Fruit fly (Drosophila melanogaster) whole organism, embryonic: ENCODE data around the gene CG32686.

ENCODE experiments used
- Asciz ChIP-seq: fragments of 200-800 bp; sonication (Bioruptor generic); optimal IDR thresholded peaks from 2 replicates; lab custom pipeline; 2017; ENCODE audit warnings: missing biosample characterization, mild to moderate bottlenecking, missing genetic modification characterization, missing genetic modification reagents
- B-H1 ChIP-seq: fragments of 200-800 bp; sonication (Bioruptor generic); IDR thresholded peaks from 3 replicates; pipeline ENCODE4 v1.3.6; 2022; ENCODE audit warnings: missing biosample characterization, missing genetic modification characterization
- Bdp1 ChIP-seq: fragments of 200-800 bp; sonication (Bioruptor generic); optimal IDR thresholded peaks from 3 replicates; lab custom pipeline; 2016; ENCODE audit warnings: missing biosample characterization, missing genetic modification characterization
- Blimp-1 ChIP-seq: fragments of 200-800 bp; sonication (Bioruptor generic); optimal IDR thresholded peaks from 3 replicates; lab custom pipeline; 2018; ENCODE audit warnings: missing biosample characterization, missing genetic modification characterization, mild to moderate bottlenecking, moderate library complexity, missing genetic modification reagents
- Bteb2 ChIP-seq: fragments of 200-800 bp; sonication (Bioruptor generic); optimal IDR thresholded peaks from 2 replicates; lab custom pipeline; 2016; ENCODE audit warnings: missing biosample characterization, missing genetic modification characterization
- CG11093 ChIP-seq: fragments of 200-800 bp; sonication (Bioruptor generic); IDR thresholded peaks from 3 replicates; pipeline ENCODE4 v1.3.6; 2022; ENCODE audit warnings: missing biosample characterization, missing genetic modification characterization
- CG11247 ChIP-seq: fragments of 200-800 bp; sonication (Bioruptor generic); IDR thresholded peaks from 2 replicates; pipeline ENCODE4 v1.3.6; 2022; ENCODE audit warnings: missing biosample characterization, missing genetic modification characterization
- CG11723 ChIP-seq: fragments of 200-800 bp; sonication (Bioruptor generic); optimal IDR thresholded peaks from 2 replicates; lab custom pipeline; 2017; ENCODE audit warnings: missing biosample characterization, mild to moderate bottlenecking, missing genetic modification characterization
- CG14014 ChIP-seq: fragments of 200-800 bp; sonication (Bioruptor generic); IDR thresholded peaks from 2 replicates; pipeline ENCODE4 v1.3.6; 2022; ENCODE audit warnings: missing biosample characterization, missing genetic modification characterization
- CG15269 ChIP-seq: fragments of 200-800 bp; sonication (Bioruptor generic); optimal IDR thresholded peaks from 2 replicates; lab custom pipeline; 2018; ENCODE audit warnings: missing biosample characterization, mild to moderate bottlenecking, missing genetic modification characterization, moderate library complexity
- CG15696 ChIP-seq: fragments of 200-800 bp; sonication (Bioruptor generic); optimal IDR thresholded peaks from 2 replicates; lab custom pipeline; 2019; ENCODE audit warnings: missing biosample characterization, mild to moderate bottlenecking, missing genetic modification characterization, moderate library complexity
- CG17829 ChIP-seq: fragments of 200-800 bp; optimal IDR thresholded peaks from 2 replicates; lab custom pipeline; 2019; ENCODE audit warnings: missing biosample characterization, mild to moderate bottlenecking, missing genetic modification characterization, moderate library complexity
- CG1832 ChIP-seq: fragments of 200-800 bp; sonication (Bioruptor generic); optimal IDR thresholded peaks from 2 replicates; lab custom pipeline; 2017; ENCODE audit warnings: missing biosample characterization, mild to moderate bottlenecking, missing genetic modification characterization, inconsistent platforms
- CG2199 ChIP-seq: fragments of 200-800 bp; sonication (Bioruptor generic); IDR thresholded peaks from 3 replicates; pipeline ENCODE4 v1.3.6; 2022; ENCODE audit warnings: missing biosample characterization, missing genetic modification characterization
- CG31441 ChIP-seq: fragments of 200-800 bp; sonication (Bioruptor generic); IDR thresholded peaks from 2 replicates; pipeline ENCODE4 v1.3.6; 2022; ENCODE audit warnings: missing biosample characterization, missing genetic modification characterization
- CG33557 ChIP-seq: fragments of 200-800 bp; sonication (Bioruptor generic); optimal IDR thresholded peaks from 2 replicates; lab custom pipeline; 2019; ENCODE audit warnings: missing biosample characterization, mild to moderate bottlenecking, missing genetic modification characterization, moderate library complexity
- CG34422 ChIP-seq: fragments of 200-800 bp; sonication (Bioruptor generic); IDR thresholded peaks from 3 replicates; pipeline ENCODE4 v1.3.6; 2022; ENCODE audit warnings: missing biosample characterization, missing genetic modification characterization
- CG4282 ChIP-seq: fragments of 200-800 bp; sonication (Bioruptor generic); optimal IDR thresholded peaks from 2 replicates; lab custom pipeline; 2016; ENCODE audit warnings: missing biosample characterization, missing genetic modification characterization
- CG6254 ChIP-seq: fragments of 200-800 bp; sonication (Bioruptor generic); optimal IDR thresholded peaks from 3 replicates; lab custom pipeline; 2017; ENCODE audit warnings: mild to moderate bottlenecking, missing biosample characterization, missing genetic modification reagents, missing genetic modification characterization
- CG6654 ChIP-seq: fragments of 200-800 bp; sonication (Bioruptor generic); optimal IDR thresholded peaks from 2 replicates; lab custom pipeline; 2017; ENCODE audit warnings: missing biosample characterization, mild to moderate bottlenecking, missing genetic modification characterization
- CG7556 ChIP-seq: fragments of 200-800 bp; sonication (Bioruptor generic); optimal IDR thresholded peaks from 2 replicates; lab custom pipeline; 2017; ENCODE audit warnings: missing biosample characterization, mild to moderate bottlenecking, missing genetic modification characterization
- CG7745 ChIP-seq: fragments of 200-800 bp; sonication (Bioruptor generic); optimal IDR thresholded peaks from 2 replicates; lab custom pipeline; 2018; ENCODE audit warnings: missing biosample characterization, mild to moderate bottlenecking, missing genetic modification characterization, moderate library complexity
- CG7963 ChIP-seq: fragments of 200-800 bp; sonication (Bioruptor generic); IDR thresholded peaks from 3 replicates; pipeline ENCODE4 v1.3.6; 2022; ENCODE audit warnings: missing biosample characterization, missing genetic modification characterization; ENCODE audit not compliant: partially characterized antibody
- CG8765 ChIP-seq: fragments of 200-800 bp; sonication (Bioruptor generic); IDR thresholded peaks from 2 replicates; pipeline ENCODE4 v1.3.6; 2022; ENCODE audit warnings: missing biosample characterization, missing genetic modification characterization
- D19B ChIP-seq: fragments of 200-800 bp; sonication (Bioruptor generic); optimal IDR thresholded peaks from 2 replicates; lab custom pipeline; 2017; ENCODE audit warnings: missing biosample characterization, mild to moderate bottlenecking, missing genetic modification characterization
- Dad ChIP-seq: fragments of 200-800 bp; sonication (Bioruptor generic); optimal IDR thresholded peaks from 3 replicates; lab custom pipeline; 2016; ENCODE audit warnings: missing biosample characterization, missing genetic modification characterization
- Dref ChIP-seq: fragments of 200-800 bp; sonication (Bioruptor generic); IDR thresholded peaks from 2 replicates; pipeline ENCODE4 v1.3.6; 2022; ENCODE audit warnings: missing biosample characterization, missing genetic modification characterization
- Drgx ChIP-seq: fragments of 200-800 bp; sonication (Bioruptor generic); IDR thresholded peaks from 2 replicates; pipeline ENCODE4 v1.3.6; 2022; ENCODE audit warnings: missing biosample characterization, missing genetic modification characterization
- Fer3 ChIP-seq: fragments of 200-800 bp; sonication (Bioruptor generic); optimal IDR thresholded peaks from 2 replicates; lab custom pipeline; 2018; ENCODE audit warnings: missing biosample characterization, mild to moderate bottlenecking, missing genetic modification characterization, moderate library complexity
- HLH3B ChIP-seq: fragments of 200-800 bp; sonication (Bioruptor generic); IDR thresholded peaks from 2 replicates; pipeline ENCODE4 v1.3.6; 2022; ENCODE audit warnings: missing biosample characterization, missing genetic modification characterization
- Hand ChIP-seq: fragments of 200-800 bp; sonication (Bioruptor generic); optimal IDR thresholded peaks from 2 replicates; lab custom pipeline; 2017; ENCODE audit warnings: mild to moderate bottlenecking, missing biosample characterization, missing genetic modification reagents, missing genetic modification characterization
- Hey ChIP-seq: fragments of 200-800 bp; sonication (Bioruptor generic); optimal IDR thresholded peaks from 3 replicates; lab custom pipeline; 2018; ENCODE audit warnings: missing biosample characterization, mild to moderate bottlenecking, missing genetic modification characterization
- Med ChIP-seq: fragments of 200-800 bp; sonication (Bioruptor generic); peaks from one replicate; lab custom pipeline; 2016; ENCODE audit warnings: missing biosample characterization, missing genetic modification characterization, mild to moderate bottlenecking, inconsistent platforms, moderate library complexity
- NFAT ChIP-seq: fragments of 200-800 bp; sonication (Bioruptor generic); IDR thresholded peaks from 2 replicates; pipeline ENCODE4 v1.3.6; 2022; ENCODE audit warnings: missing biosample characterization, missing genetic modification characterization
- Poxn ChIP-seq: fragments of 200-800 bp; sonication (Bioruptor generic); IDR thresholded peaks from 2 replicates; pipeline ENCODE4 v1.3.6; 2022; ENCODE audit warnings: missing biosample characterization, missing genetic modification characterization
- Sox102F ChIP-seq: fragments of 200-800 bp; sonication (Bioruptor generic); optimal IDR thresholded peaks from 2 replicates; lab custom pipeline; 2018; ENCODE audit warnings: missing biosample characterization, mild to moderate bottlenecking, missing genetic modification characterization, moderate library complexity
- al ChIP-seq: fragments of 200-800 bp; sonication (Bioruptor generic); IDR thresholded peaks from 2 replicates; pipeline ENCODE4 v1.3.6; 2022; ENCODE audit warnings: missing biosample characterization, missing genetic modification characterization
- ap ChIP-seq: fragments of 200-800 bp; sonication (Bioruptor generic); IDR thresholded peaks from 2 replicates; pipeline ENCODE4 v1.3.6; 2022; ENCODE audit warnings: missing biosample characterization, missing genetic modification characterization
- ase ChIP-seq: fragments of 200-800 bp; sonication (Bioruptor generic); IDR thresholded peaks from 3 replicates; pipeline ENCODE4 v1.3.6; 2022; ENCODE audit warnings: missing biosample characterization, missing genetic modification characterization
- cad ChIP-seq: fragments of >200 bp; optimal IDR thresholded peaks from 2 replicates; lab custom pipeline; 2017; ENCODE audit warnings: missing biosample characterization, missing genetic modification characterization
- ci ChIP-seq: fragments of 200-800 bp; sonication (Bioruptor generic); IDR thresholded peaks from 3 replicates; pipeline ENCODE4 v1.3.6; 2022; ENCODE audit warnings: missing biosample characterization, missing genetic modification characterization
- dati ChIP-seq: fragments of 200-800 bp; sonication (Bioruptor generic); IDR thresholded peaks from 2 replicates; pipeline ENCODE4 v1.3.6; 2022; ENCODE audit warnings: missing biosample characterization, missing genetic modification characterization
- dmrt99B ChIP-seq: fragments of 200-800 bp; sonication (Bioruptor generic); optimal IDR thresholded peaks from 2 replicates; lab custom pipeline; 2018; ENCODE audit warnings: missing biosample characterization, mild to moderate bottlenecking, missing genetic modification characterization, moderate library complexity
- ems ChIP-seq: fragments of 200-800 bp; sonication (Bioruptor generic); optimal IDR thresholded peaks from 3 replicates; lab custom pipeline; 2016; ENCODE audit warnings: missing biosample characterization, missing genetic modification characterization
- esg ChIP-seq: fragments of 200-800 bp; sonication (Bioruptor generic); conservative IDR thresholded peaks from 2 replicates; pipeline ENCODE4 v1.3.6; 2022; ENCODE audit warnings: missing biosample characterization, missing genetic modification characterization
- gfzf ChIP-seq: fragments of 200-800 bp; sonication (Bioruptor generic); optimal IDR thresholded peaks from 2 replicates; lab custom pipeline; 2016; ENCODE audit warnings: missing biosample characterization, mild to moderate bottlenecking, missing genetic modification characterization, moderate library complexity
- gro ChIP-seq: fragments of 200-800 bp; sonication (Bioruptor generic); optimal IDR thresholded peaks from 2 replicates; lab custom pipeline; 2016; ENCODE audit warnings: missing biosample characterization, missing genetic modification characterization
- ken ChIP-seq: fragments of 200-800 bp; sonication (Bioruptor generic); IDR thresholded peaks from 3 replicates; pipeline ENCODE4 v1.3.6; 2022; ENCODE audit warnings: missing biosample characterization, missing genetic modification characterization
- lbe ChIP-seq: fragments of 200-800 bp; sonication (Bioruptor generic); optimal IDR thresholded peaks from 2 replicates; lab custom pipeline; 2016; ENCODE audit warnings: missing biosample characterization, mild to moderate bottlenecking, missing genetic modification characterization
- nom ChIP-seq: fragments of 200-800 bp; sonication (Bioruptor generic); optimal IDR thresholded peaks from 2 replicates; lab custom pipeline; 2017; ENCODE audit warnings: missing biosample characterization, missing genetic modification characterization, mild to moderate bottlenecking, moderate library complexity, missing genetic modification reagents
- odd ChIP-seq: fragments of 200-800 bp; sonication (Bioruptor generic); optimal IDR thresholded peaks from 2 replicates; lab custom pipeline; 2017; ENCODE audit warnings: missing biosample characterization, mild to moderate bottlenecking, missing genetic modification characterization

CG32686 gene

dm6 chrX:10397514-10398133 is 22.5 kb upstream of the CG32686 start (continued):
- TF ChIP-seq Fer3 (tag; lab: Kevin White, UChicago) (peak; percentile 14), esg (no peak; the same call in 1 of the 2 replicates), CG4282 (GFP tag; lab: Kevin White, UChicago) (no peak), Hey (tag; lab: Kevin White, UChicago) (no peak), ase (no peak), CG17829 (no peak), CG15269 (peak; percentile 45), Bteb2 (GFP tag; lab: Kevin White, UChicago) (no peak), CG34422 (GFP tag; lab: Robert Waterston, UW) (0 out of 3 replicates have a peak, but pooled peaks have one; percentile 41), ci (GFP tag; lab: Robert Waterston, UW) (0 out of 3 replicates have a peak, but pooled peaks have one; percentile 26), ken (no peak), CG1832 (GFP tag; lab: Kevin White, UChicago) (no peak), Drgx (GFP tag; lab: Robert Waterston, UW) (no peak), CG7745 (tag; lab: Kevin White, UChicago) (no peak), ems (GFP tag; lab: Kevin White, UChicago) (no peak), Sox102F (peak; percentile 20), gfzf (GFP tag; lab: Kevin White, UChicago) (no peak), dmrt99B (tag; lab: Kevin White, UChicago) (peak; percentile 63), Poxn (GFP tag; lab: Robert Waterston, UW) (no peak), CG15696 (tag; lab: Kevin White, UChicago) (no peak), CG2199 (GFP tag; lab: Robert Waterston, UW) (no peak), dati (GFP tag; lab: Robert Waterston, UW) (no peak), cad (GFP tag; lab: Kevin White, UChicago) (no peak), NFAT (GFP tag; lab: Robert Waterston, UW) (no peak), Asciz (GFP tag; lab: Kevin White, UChicago) (no peak), al (GFP tag; lab: Robert Waterston, UW) (peak; percentile 42; the same call in 1 of the 2 replicates), CG6254 (GFP tag; lab: Kevin White, UChicago) (no peak), HLH3B (GFP tag; lab: Robert Waterston, UW) (no peak), CG11247 (GFP tag; lab: Robert Waterston, UW) (0 out of 2 replicates have a peak, but pooled peaks have one; percentile 23), ap (GFP tag; lab: Robert Waterston, UW) (no peak), lbe (no peak), CG11723 (GFP tag; lab: Kevin White, UChicago) (no peak), CG11093 (no peak), D19B (GFP tag; lab: Kevin White, UChicago) (peak; percentile 65), CG7963 (GFP tag; lab: Robert Waterston, UW) (no peak), odd (no peak), CG7556 (peak; percentile 32), nom (GFP tag; lab: Kevin White, UChicago) (no peak), Hand (no peak), Dref (no peak), Blimp-1 (GFP tag; lab: Kevin White, UChicago) (no peak), Med (GFP tag; lab: Kevin White, UChicago) (peak; percentile 31), B-H1 (GFP tag; lab: Robert Waterston, UW) (no peak; the same call in 2 of the 3 replicates), Bdp1 (GFP tag; lab: Kevin White, UChicago) (no peak), gro (no peak), CG33557 (GFP tag; lab: Kevin White, UChicago) (no peak), Dad (GFP tag; lab: Kevin White, UChicago) (no peak), CG14014 (GFP tag; lab: Robert Waterston, UW) (peak; percentile 51), CG8765 (GFP tag; lab: Robert Waterston, UW) (no peak), CG6654 (GFP tag; lab: Kevin White, UChicago) (no peak), CG31441 (0 out of 2 replicates have a peak, but pooled peaks have one; percentile 27)
